Worm (Caenorhabditis elegans) whole organism, L4 larva: ENCODE results near the gene R08D7.7.

Source experiments
- D1046.2 ChIP-seq: fragments of 200-800 bp; sonication (Bioruptor generic); IDR thresholded peaks from 2 replicates; pipeline ENCODE4 v1.3.6; 2022; ENCODE audit warnings: missing genetic modification characterization, missing compliant biosample characterization
- F37D6.2 ChIP-seq: sonication (generic microtip); optimal IDR thresholded peaks from 2 replicates; lab custom pipeline; 2016; ENCODE audit warnings: mild to moderate bottlenecking, missing genetic modification characterization, missing compliant biosample characterization
- T26A8.4 ChIP-seq: fragments of 200-800 bp; sonication (Bioruptor generic); IDR thresholded peaks from 2 replicates; pipeline ENCODE4 v1.3.6; 2022; ENCODE audit warnings: missing genetic modification characterization, missing compliant biosample characterization
- Y48G9A.11 ChIP-seq: fragments of 200-800 bp; sonication (Bioruptor generic); IDR thresholded peaks from 2 replicates; pipeline ENCODE4 v1.3.6; 2022; ENCODE audit warnings: missing genetic modification reagents, missing genetic modification characterization, missing compliant biosample characterization
- aha-1 ChIP-seq: fragments of 150-350 bp; peaks from one replicate; lab custom pipeline; 2014; ENCODE audit warnings: missing biosample characterization, missing genetic modification characterization
- arid-1 ChIP-seq: fragments of 200-800 bp; sonication (Bioruptor generic); conservative IDR thresholded peaks from 2 replicates; pipeline ENCODE4 v1.3.6; 2022; ENCODE audit warnings: missing genetic modification reagents, missing genetic modification characterization, missing compliant biosample characterization
- ceh-20 ChIP-seq: fragments of 200-800 bp; sonication (Bioruptor generic); IDR thresholded peaks from 2 replicates; pipeline ENCODE4 v1.3.6; 2022; ENCODE audit warnings: missing genetic modification reagents, missing genetic modification characterization, missing compliant biosample characterization
- ces-1 ChIP-seq: fragments of 150-350 bp; sonication (generic microtip); optimal IDR thresholded peaks from 4 replicates; lab custom pipeline; 2014; ENCODE audit warnings: missing biosample characterization, missing genetic modification reagents, missing genetic modification characterization
- cey-2 ChIP-seq: sonication (generic microtip); optimal IDR thresholded peaks from 3 replicates; lab custom pipeline; 2017; ENCODE audit warnings: missing genetic modification characterization, mild to moderate bottlenecking, missing compliant biosample characterization, antibody characterized with exemption, borderline replicate concordance; ENCODE audit not compliant: insufficient read depth
- ctbp-1 ChIP-seq: fragments of 200-800 bp; sonication (Bioruptor generic); IDR thresholded peaks from 2 replicates; pipeline ENCODE4 v1.3.6; 2022; ENCODE audit warnings: missing genetic modification reagents, missing genetic modification characterization, missing compliant biosample characterization
- daf-16 ChIP-seq, 3 experiments: sonication (generic microtip); optimal IDR thresholded peaks; 2 replicates each; lab custom pipeline; 2016 to 2017; ENCODE audit warnings: missing genetic modification characterization in 3 of 3, missing genetic modification reagents in 3 of 3, mild to moderate bottlenecking in 2 of 3, missing compliant biosample characterization in 2 of 3, missing biosample characterization in 1 of 3, moderate library complexity in 1 of 3
- daf-19 ChIP-seq: fragments of 200-800 bp; sonication (Bioruptor generic); conservative IDR thresholded peaks from 2 replicates; pipeline ENCODE4 v1.3.6; 2022; ENCODE audit warnings: missing genetic modification characterization, missing compliant biosample characterization
- dmd-6 ChIP-seq: fragments of 200-800 bp; sonication (Bioruptor generic); IDR thresholded peaks from 2 replicates; pipeline ENCODE4 v1.3.6; 2022; ENCODE audit warnings: missing genetic modification reagents, missing genetic modification characterization, missing compliant biosample characterization
- dpl-1 ChIP-seq: fragments of 150-350 bp; optimal IDR thresholded peaks from 2 replicates; lab custom pipeline; 2014; ENCODE audit warnings: missing biosample characterization, missing genetic modification reagents, missing genetic modification characterization
- dve-1 ChIP-seq: sonication (generic microtip); optimal IDR thresholded peaks from 2 replicates; lab custom pipeline; 2017; ENCODE audit warnings: antibody characterized with exemption, mild to moderate bottlenecking, missing genetic modification characterization, missing compliant biosample characterization; ENCODE audit not compliant: insufficient read depth
- egl-43 ChIP-seq: fragments of 200-800 bp; sonication (Bioruptor generic); IDR thresholded peaks from 2 replicates; pipeline ENCODE4 v1.3.6; 2022; ENCODE audit warnings: missing genetic modification reagents, missing genetic modification characterization, missing compliant biosample characterization
- fkh-10 ChIP-seq: fragments of 150-350 bp; optimal IDR thresholded peaks from 2 replicates; lab custom pipeline; 2014; ENCODE audit warnings: missing biosample characterization, missing genetic modification reagents, missing genetic modification characterization
- fos-1 ChIP-seq: fragments of 150-350 bp; optimal IDR thresholded peaks from 2 replicates; lab custom pipeline; 2014; ENCODE audit warnings: missing biosample characterization, missing genetic modification characterization
- gei-8 ChIP-seq: fragments of 200-800 bp; sonication (Bioruptor generic); optimal IDR thresholded peaks from 2 replicates; lab custom pipeline; 2018; ENCODE audit warnings: mild to moderate bottlenecking, missing genetic modification characterization, missing compliant biosample characterization
- hif-1 ChIP-seq, 2 experiments: sonication (generic microtip); optimal IDR thresholded peaks; 2 replicates each; lab custom pipeline; 2016 to 2017; ENCODE audit warnings: missing compliant biosample characterization in 2 of 2, missing genetic modification characterization in 2 of 2, missing genetic modification reagents in 2 of 2, missing genotype in 2 of 2, mild to moderate bottlenecking in 1 of 2
- hlh-11 ChIP-seq: fragments of 200-800 bp; sonication (Bioruptor generic); optimal IDR thresholded peaks from 2 replicates; lab custom pipeline; 2018; ENCODE audit warnings: mild to moderate bottlenecking, missing genetic modification characterization, missing compliant biosample characterization
- hlh-30 ChIP-seq: sonication (generic microtip); optimal IDR thresholded peaks from 2 replicates; lab custom pipeline; 2017; ENCODE audit warnings: antibody characterized with exemption, mild to moderate bottlenecking, missing genetic modification characterization, missing compliant biosample characterization; ENCODE audit not compliant: insufficient read depth
- hmg-1.1 ChIP-seq: fragments of 200-800 bp; sonication (Bioruptor generic); IDR thresholded peaks from 2 replicates; pipeline ENCODE4 v1.3.6; 2022; ENCODE audit warnings: missing genetic modification reagents, missing genetic modification characterization, missing compliant biosample characterization
- jun-1 ChIP-seq: fragments of 150-350 bp; optimal IDR thresholded peaks from 2 replicates; lab custom pipeline; 2014; ENCODE audit warnings: missing biosample characterization, missing genetic modification reagents, missing genetic modification characterization
- lin-1 ChIP-seq: fragments of 200-800 bp; sonication (Bioruptor generic); IDR thresholded peaks from 2 replicates; pipeline ENCODE4 v1.3.6; 2022; ENCODE audit warnings: missing genetic modification reagents, missing genetic modification characterization, missing compliant biosample characterization
- lin-29 ChIP-seq: fragments of 200-800 bp; sonication (Bioruptor generic); IDR thresholded peaks from 2 replicates; pipeline ENCODE4 v1.3.6; 2022; ENCODE audit warnings: missing genetic modification reagents, missing genetic modification characterization, missing compliant biosample characterization
- lin-38 ChIP-seq: fragments of 200-800 bp; sonication (Bioruptor generic); IDR thresholded peaks from 2 replicates; pipeline ENCODE4 v1.3.6; 2022; ENCODE audit warnings: missing genetic modification reagents, missing genetic modification characterization, missing compliant biosample characterization
- lin-39 ChIP-seq: fragments of 150-350 bp; optimal IDR thresholded peaks from 2 replicates; lab custom pipeline; 2014; ENCODE audit warnings: missing biosample characterization, missing genetic modification reagents, missing genetic modification characterization
- lsy-2 ChIP-seq, 2 experiments: fragments of 150-350 bp in 1 of 2; sonication (generic microtip) in 1 of 2; optimal IDR thresholded peaks; 2 replicates each; lab custom pipeline; 2014 to 2017; ENCODE audit warnings: missing biosample characterization in 2 of 2, missing genetic modification characterization in 2 of 2
- mdl-1 ChIP-seq, 2 experiments: fragments of 150-350 bp in 1 of 2; sonication (generic microtip) in 1 of 2; optimal IDR thresholded peaks; 2 replicates each; lab custom pipeline; 2014 to 2017; ENCODE audit warnings: missing biosample characterization in 2 of 2, missing genetic modification characterization in 2 of 2
- mep-1 ChIP-seq: fragments of 150-350 bp; sonication (generic microtip); optimal IDR thresholded peaks from 3 replicates; lab custom pipeline; 2014; ENCODE audit warnings: missing biosample characterization, missing genetic modification characterization
- mes-2 ChIP-seq: sonication (generic microtip); optimal IDR thresholded peaks from 2 replicates; lab custom pipeline; 2016; ENCODE audit warnings: missing genotype, mild to moderate bottlenecking, missing genetic modification characterization, missing compliant biosample characterization; ENCODE audit not compliant: poor library complexity, severe bottlenecking
- mxl-3 ChIP-seq: fragments of 200-800 bp; sonication (Bioruptor generic); optimal IDR thresholded peaks from 2 replicates; lab custom pipeline; 2018; ENCODE audit warnings: mild to moderate bottlenecking, missing genetic modification characterization, missing compliant biosample characterization
- nhr-10 ChIP-seq: fragments of 150-350 bp; optimal IDR thresholded peaks from 2 replicates; lab custom pipeline; 2014; ENCODE audit warnings: missing biosample characterization, missing genetic modification characterization
- nhr-11 ChIP-seq: fragments of 150-350 bp; optimal IDR thresholded peaks from 2 replicates; lab custom pipeline; 2014; ENCODE audit warnings: missing biosample characterization, missing genetic modification characterization
- nhr-28 ChIP-seq: fragments of 150-350 bp; optimal IDR thresholded peaks from 2 replicates; lab custom pipeline; 2014; ENCODE audit warnings: missing biosample characterization, missing genetic modification characterization
- nhr-76 ChIP-seq: fragments of 150-350 bp; optimal IDR thresholded peaks from 2 replicates; lab custom pipeline; 2014; ENCODE audit warnings: missing biosample characterization, missing genetic modification characterization
- nhr-77 ChIP-seq: fragments of 150-350 bp; optimal IDR thresholded peaks from 2 replicates; lab custom pipeline; 2014; ENCODE audit warnings: missing biosample characterization, missing genetic modification characterization
- php-3 ChIP-seq: fragments of 200-800 bp; sonication (Bioruptor generic); IDR thresholded peaks from 2 replicates; pipeline ENCODE4 v1.3.6; 2022; ENCODE audit warnings: missing genetic modification reagents, missing genetic modification characterization, missing compliant biosample characterization
- rbr-2 ChIP-seq: sonication (generic microtip); optimal IDR thresholded peaks from 2 replicates; lab custom pipeline; 2016; ENCODE audit warnings: missing genotype, missing genetic modification characterization, missing compliant biosample characterization
- saeg-2 ChIP-seq: fragments of 200-800 bp; sonication (Bioruptor generic); IDR thresholded peaks from 2 replicates; pipeline ENCODE4 v1.3.6; 2022; ENCODE audit warnings: missing genetic modification reagents, missing genetic modification characterization, missing compliant biosample characterization
- unc-39 ChIP-seq: sonication (generic microtip); optimal IDR thresholded peaks from 2 replicates; lab custom pipeline; 2017; ENCODE audit warnings: missing biosample characterization, missing genetic modification characterization
- unc-62 ChIP-seq, 3 experiments: fragments of 150-350 bp in 1 of 3; sonication (generic microtip); optimal IDR thresholded peaks in 2 of 3; peaks in 1 of 3; 1 replicate in 1 of 3; 2 replicates in 2 of 3; lab custom pipeline; 2014 to 2017; ENCODE audit warnings: missing biosample characterization in 3 of 3, missing genetic modification characterization in 3 of 3, missing genetic modification reagents in 3 of 3, missing genotype in 1 of 3
- vab-7 ChIP-seq: fragments of 200-800 bp; sonication (Bioruptor generic); IDR thresholded peaks from 2 replicates; pipeline ENCODE4 v1.3.6; 2022; ENCODE audit warnings: missing genetic modification reagents, missing genetic modification characterization, missing compliant biosample characterization
- zip-2 ChIP-seq: fragments of 150-350 bp; optimal IDR thresholded peaks from 2 replicates; lab custom pipeline; 2014; ENCODE audit warnings: missing biosample characterization, missing genetic modification characterization
- ztf-7 ChIP-seq: fragments of 150-350 bp; optimal IDR thresholded peaks from 2 replicates; lab custom pipeline; 2014; ENCODE audit warnings: missing biosample characterization, missing genetic modification characterization

The R08D7.7 gene

ce11 chrIII:8984412-8984811 lies 5.4 kb upstream of the R08D7.7 start (continued):
- TF ChIP-seq fos-1 (tag; lab: Kevin White, UChicago) (no peak), D1046.2 (GFP tag; lab: Robert Waterston, UW) (no peak), hmg-1.1 (GFP tag; lab: Robert Waterston, UW) (no peak), jun-1 (no peak), mep-1 (tag; lab: Kevin White, UChicago) (no peak), nhr-10 (tag; lab: Kevin White, UChicago) (no peak), unc-62 (GFP tag; optimal IDR thresholded peaks at IDR 0.05 in 1 of 2; lab: Kevin White, UChicago) (no peak), unc-62 (tag; optimal IDR thresholded peaks at IDR 0.05; lab: Kevin White, UChicago) (no peak), unc-39 (tag; lab: Kevin White, UChicago) (no peak)

ce11 chrIII:8984960-8985359 lies 4.9 kb upstream of the R08D7.7 start:
- peak in 1 of 2 experiments; percentile 76 for TF ChIP-seq hif-1 (tag; optimal IDR thresholded peaks at IDR 0.05; lab: Kevin White, UChicago)
- TF ChIP-seq ztf-7 (tag; lab: Kevin White, UChicago) = no peak
- TF ChIP-seq lin-39 (tag; lab: Kevin White, UChicago) = no peak
- peak; percentile 1 for TF ChIP-seq F37D6.2 (tag; lab: Kevin White, UChicago)
- no peak for TF ChIP-seq egl-43
- TF ChIP-seq zip-2 (tag; lab: Kevin White, UChicago) = no peak
- peak; percentile 15; the same call in 1 of the 2 replicates for TF ChIP-seq lin-38 (GFP tag; lab: Robert Waterston, UW)
- no peak for TF ChIP-seq daf-19
- peak; percentile 8 for TF ChIP-seq mes-2 (tag; lab: Kevin White, UChicago)
- TF ChIP-seq hlh-11 = peak; percentile 83
- peak; percentile 40; the same call in 1 of the 2 replicates for TF ChIP-seq lin-29 (GFP tag; lab: Robert Waterston, UW)
- peak; percentile 98 for TF ChIP-seq aha-1 (tag; lab: Kevin White, UChicago)
- peak in 1 of 2 experiments; percentile 44 for TF ChIP-seq daf-16 (GFP tag; optimal IDR thresholded peaks at IDR 0.05; lab: Kevin White, UChicago)
- TF ChIP-seq daf-16 (tag; optimal IDR thresholded peaks at IDR 0.05; lab: Kevin White, UChicago) = no peak
- TF ChIP-seq hmg-1.1 (GFP tag; lab: Robert Waterston, UW) = peak; percentile 62
- no peak for TF ChIP-seq php-3
- TF ChIP-seq saeg-2 (GFP tag; lab: Robert Waterston, UW) = no peak
- peak; percentile 46 for TF ChIP-seq nhr-28
- TF ChIP-seq lsy-2 (tag; optimal IDR thresholded peaks at IDR 0.05; lab: Kevin White, UChicago) = peak; percentile 35 to 83
- peak; percentile 34 for TF ChIP-seq dve-1
- peak; percentile 76 for TF ChIP-seq fkh-10 (GFP tag; lab: Kevin White, UChicago)
- peak; percentile 68 for TF ChIP-seq nhr-11
- TF ChIP-seq gei-8 (GFP tag; lab: Kevin White, UChicago) = no peak
- no peak for TF ChIP-seq nhr-76 (tag; lab: Kevin White, UChicago)
- TF ChIP-seq ctbp-1 (GFP tag; lab: Robert Waterston, UW) = peak; percentile 64; the same call in 1 of the 2 replicates
- peak; percentile 43 for TF ChIP-seq dpl-1
- peak in 1 of 2 experiments; percentile 92 for TF ChIP-seq unc-62 (GFP tag; optimal IDR thresholded peaks at IDR 0.05 in 1 of 2; lab: Kevin White, UChicago)
- TF ChIP-seq unc-62 (tag; optimal IDR thresholded peaks at IDR 0.05; lab: Kevin White, UChicago) = no peak
- TF ChIP-seq hlh-30 (tag; lab: Kevin White, UChicago) = peak; percentile 59
- peak; percentile 57 for TF ChIP-seq rbr-2
- no peak for TF ChIP-seq cey-2 (tag; lab: Kevin White, UChicago)
- TF ChIP-seq Y48G9A.11 (GFP tag; lab: Robert Waterston, UW) = no peak
- TF ChIP-seq T26A8.4 (GFP tag; lab: Robert Waterston, UW) = no peak
- TF ChIP-seq nhr-77 (tag; lab: Kevin White, UChicago) = peak; percentile 19
- TF ChIP-seq lin-1 (GFP tag; lab: Robert Waterston, UW) = 0 out of 2 replicates have a peak, but pooled peaks have one; percentile 21
- peak; percentile 44 for TF ChIP-seq mxl-3 (GFP tag; lab: Kevin White, UChicago)
- TF ChIP-seq ceh-20 = 0 out of 2 replicates have a peak, but pooled peaks have one; percentile 48
- peak; percentile 70 for TF ChIP-seq mep-1 (tag; lab: Kevin White, UChicago)
- peak; percentile 72 for TF ChIP-seq dmd-6 (GFP tag; lab: Robert Waterston, UW)
- TF ChIP-seq ces-1 = peak; percentile 15
- 0 out of 2 replicates have a peak, but pooled peaks have one; percentile 15 for TF ChIP-seq vab-7
- peak in 1 of 2 experiments; percentile 49 for TF ChIP-seq mdl-1 (tag; optimal IDR thresholded peaks at IDR 0.05; lab: Kevin White, UChicago)
- peak; percentile 52; the same call in 1 of the 2 replicates for TF ChIP-seq arid-1 (GFP tag; lab: Robert Waterston, UW)
